Worm (Caenorhabditis elegans) whole organism, young adult: ENCODE results near the gene sqst-5.

ENCODE experiments used
- C06A6.2 ChIP-seq: fragments of 200-800 bp; sonication (Bioruptor generic); conservative IDR thresholded peaks from 2 replicates; pipeline ENCODE4 v1.3.6; 2022; ENCODE audit warnings: missing genetic modification characterization, missing compliant biosample characterization
- D2030.7 ChIP-seq: fragments of 200-800 bp; sonication (Bioruptor generic); IDR thresholded peaks from 2 replicates; pipeline ENCODE4 v1.3.6; 2022; ENCODE audit warnings: missing genetic modification reagents, missing genetic modification characterization, missing compliant biosample characterization
- F10E7.11 ChIP-seq: sonication (generic microtip); optimal IDR thresholded peaks from 2 replicates; lab custom pipeline; 2017; ENCODE audit warnings: mild to moderate bottlenecking, missing genetic modification characterization, moderate library complexity, missing compliant biosample characterization
- F52B5.7 ChIP-seq: sonication (generic microtip); optimal IDR thresholded peaks from 2 replicates; lab custom pipeline; 2016; ENCODE audit warnings: mild to moderate bottlenecking, missing genetic modification characterization, missing compliant biosample characterization
- F55B11.4 ChIP-seq: sonication (generic microtip); optimal IDR thresholded peaks from 2 replicates; lab custom pipeline; 2016; ENCODE audit warnings: missing compliant biosample characterization, missing genetic modification characterization, borderline replicate concordance; ENCODE audit not compliant: insufficient read depth
- F57A8.1 ChIP-seq: fragments of 200-800 bp; sonication (Bioruptor generic); optimal IDR thresholded peaks from 2 replicates; lab custom pipeline; 2018; ENCODE audit warnings: mild to moderate bottlenecking, missing genetic modification characterization, moderate library complexity, missing compliant biosample characterization
- K11D2.4 ChIP-seq: fragments of 200-800 bp; sonication (Bioruptor generic); IDR thresholded peaks from 2 replicates; pipeline ENCODE4 v1.3.6; 2022; ENCODE audit warnings: missing genetic modification reagents, missing genetic modification characterization, missing compliant biosample characterization
- Y53F4B.3 ChIP-seq: fragments of 200-800 bp; sonication (Bioruptor generic); IDR thresholded peaks from 2 replicates; pipeline ENCODE4 v1.3.6; 2022; ENCODE audit warnings: missing genetic modification reagents, missing genetic modification characterization, missing compliant biosample characterization
- ZK185.1 ChIP-seq: sonication (generic microtip); optimal IDR thresholded peaks from 2 replicates; lab custom pipeline; 2016; ENCODE audit warnings: mild to moderate bottlenecking, missing genetic modification characterization, missing compliant biosample characterization; ENCODE audit not compliant: poor library complexity, severe bottlenecking
- akir-1 ChIP-seq: fragments of 200-800 bp; sonication (Bioruptor generic); optimal IDR thresholded peaks from 2 replicates; lab custom pipeline; 2018; ENCODE audit warnings: mild to moderate bottlenecking, missing genetic modification characterization, moderate library complexity, missing compliant biosample characterization
- aptf-2 ChIP-seq: fragments of 200-800 bp; sonication (Bioruptor generic); conservative IDR thresholded peaks from 2 replicates; pipeline ENCODE4 v1.3.6; 2022; ENCODE audit warnings: missing genetic modification reagents, missing genetic modification characterization, missing compliant biosample characterization
- aptf-3 ChIP-seq: fragments of 200-800 bp; sonication (Bioruptor generic); IDR thresholded peaks from 2 replicates; pipeline ENCODE4 v1.3.6; 2022; ENCODE audit warnings: missing genetic modification characterization, missing compliant biosample characterization
- attf-5 ChIP-seq: fragments of 200-800 bp; sonication (Bioruptor generic); optimal IDR thresholded peaks from 2 replicates; lab custom pipeline; 2018; ENCODE audit warnings: mild to moderate bottlenecking, missing genetic modification characterization, missing compliant biosample characterization
- ccch-3 ChIP-seq: fragments of 200-800 bp; sonication (Bioruptor generic); optimal IDR thresholded peaks from 2 replicates; lab custom pipeline; 2018; ENCODE audit warnings: mild to moderate bottlenecking, missing genetic modification characterization, missing compliant biosample characterization
- cebp-1 ChIP-seq, 2 experiments: fragments of 200-800 bp in 1 of 2; sonication (Bioruptor generic) in 1 of 2; sonication (generic microtip) in 1 of 2; IDR thresholded peaks in 1 of 2; optimal IDR thresholded peaks in 1 of 2; 2 replicates each; pipeline versions ENCODE4 v1.3.6 to Lab custom; 2017 to 2022; ENCODE audit warnings: missing compliant biosample characterization in 2 of 2, missing genetic modification characterization in 2 of 2, mild to moderate bottlenecking in 1 of 2, missing genetic modification reagents in 1 of 2, moderate library complexity in 1 of 2
- dox-1 ChIP-seq: fragments of 200-800 bp; sonication (Bioruptor generic); IDR thresholded peaks from 2 replicates; pipeline ENCODE4 v1.3.6; 2022; ENCODE audit warnings: missing genetic modification reagents, missing genetic modification characterization, missing compliant biosample characterization
- ets-4 ChIP-seq: fragments of 200-800 bp; sonication (Bioruptor generic); optimal IDR thresholded peaks from 2 replicates; lab custom pipeline; 2018; ENCODE audit warnings: mild to moderate bottlenecking, missing genetic modification characterization, missing compliant biosample characterization
- fkh-3 ChIP-seq: sonication (generic microtip); optimal IDR thresholded peaks from 2 replicates; lab custom pipeline; 2016; ENCODE audit warnings: mild to moderate bottlenecking, missing genetic modification characterization, missing compliant biosample characterization
- him-1 ChIP-seq: sonication (generic microtip); optimal IDR thresholded peaks from 2 replicates; lab custom pipeline; 2016; ENCODE audit warnings: missing genotype, missing genetic modification reagents, missing genetic modification characterization, missing compliant biosample characterization
- hlh-12 ChIP-seq: sonication (generic microtip); optimal IDR thresholded peaks from 2 replicates; lab custom pipeline; 2016; ENCODE audit warnings: missing genetic modification characterization, missing compliant biosample characterization
- hmg-1.2 ChIP-seq: fragments of 200-800 bp; sonication (Bioruptor generic); IDR thresholded peaks from 2 replicates; pipeline ENCODE4 v1.3.6; 2022; ENCODE audit warnings: missing genetic modification reagents, missing genetic modification characterization, missing compliant biosample characterization
- hrde-1 ChIP-seq: sonication (generic microtip); optimal IDR thresholded peaks from 2 replicates; lab custom pipeline; 2016; ENCODE audit warnings: missing genetic modification characterization, mild to moderate bottlenecking, missing compliant biosample characterization, moderate library complexity, missing genotype, missing genetic modification reagents, borderline replicate concordance
- let-607 ChIP-seq, 2 experiments: fragments of 200-800 bp in 1 of 2; sonication (Bioruptor generic) in 1 of 2; sonication (generic microtip) in 1 of 2; optimal IDR thresholded peaks; 2 replicates each; lab custom pipeline; 2016 to 2018; ENCODE audit warnings: mild to moderate bottlenecking in 2 of 2, missing compliant biosample characterization in 2 of 2, missing genetic modification characterization in 2 of 2, moderate library complexity in 2 of 2, missing genotype in 1 of 2
- lin-35 ChIP-seq, 3 experiments: fragments of 150-350 bp in 2 of 3; sonication (generic microtip) in 1 of 3; optimal IDR thresholded peaks; 2 replicates each; lab custom pipeline; 2014 to 2018; ENCODE audit warnings: missing biosample characterization in 3 of 3, missing genetic modification characterization in 3 of 3, missing genetic modification reagents in 3 of 3
- lsl-1 ChIP-seq: fragments of 200-800 bp; sonication (Bioruptor generic); optimal IDR thresholded peaks from 2 replicates; lab custom pipeline; 2018; ENCODE audit warnings: mild to moderate bottlenecking, missing genetic modification characterization, moderate library complexity, missing compliant biosample characterization
- mcd-1 ChIP-seq: fragments of 200-800 bp; sonication (Bioruptor generic); IDR thresholded peaks from 2 replicates; pipeline ENCODE4 v1.3.6; 2022; ENCODE audit warnings: missing genetic modification reagents, missing genetic modification characterization, missing compliant biosample characterization
- nhr-27 ChIP-seq: fragments of 200-800 bp; sonication (Bioruptor generic); optimal IDR thresholded peaks from 2 replicates; lab custom pipeline; 2018; ENCODE audit warnings: mild to moderate bottlenecking, missing genetic modification characterization, moderate library complexity, missing compliant biosample characterization
- nhr-80 ChIP-seq: sonication (generic microtip); optimal IDR thresholded peaks from 2 replicates; lab custom pipeline; 2016; ENCODE audit warnings: missing genetic modification characterization, missing compliant biosample characterization
- somi-1 ChIP-seq: fragments of 200-800 bp; sonication (Bioruptor generic); optimal IDR thresholded peaks from 2 replicates; lab custom pipeline; 2018; ENCODE audit warnings: mild to moderate bottlenecking, missing genetic modification characterization, missing compliant biosample characterization
- sptf-2 ChIP-seq: fragments of 200-800 bp; sonication (Bioruptor generic); optimal IDR thresholded peaks from 2 replicates; lab custom pipeline; 2018; ENCODE audit warnings: mild to moderate bottlenecking, missing genetic modification characterization, missing compliant biosample characterization
- tlf-1 ChIP-seq: fragments of 200-800 bp; sonication (Bioruptor generic); optimal IDR thresholded peaks from 2 replicates; lab custom pipeline; 2018; ENCODE audit warnings: mild to moderate bottlenecking, missing genetic modification characterization, missing compliant biosample characterization
- unc-62 ChIP-seq: fragments of 150-350 bp; optimal IDR thresholded peaks from 2 replicates; lab custom pipeline; 2014; ENCODE audit warnings: missing biosample characterization, missing genetic modification reagents, missing genetic modification characterization
- ztf-22 ChIP-seq: fragments of 200-800 bp; sonication (Bioruptor generic); optimal IDR thresholded peaks from 2 replicates; lab custom pipeline; 2018; ENCODE audit warnings: mild to moderate bottlenecking, missing genetic modification characterization, moderate library complexity, missing compliant biosample characterization
- ztf-6 ChIP-seq: fragments of 200-800 bp; sonication (Bioruptor generic); IDR thresholded peaks from 2 replicates; pipeline ENCODE4 v1.3.6; 2022; ENCODE audit warnings: missing genetic modification reagents, missing genetic modification characterization, missing compliant biosample characterization

Gene sqst-5

DNA sequence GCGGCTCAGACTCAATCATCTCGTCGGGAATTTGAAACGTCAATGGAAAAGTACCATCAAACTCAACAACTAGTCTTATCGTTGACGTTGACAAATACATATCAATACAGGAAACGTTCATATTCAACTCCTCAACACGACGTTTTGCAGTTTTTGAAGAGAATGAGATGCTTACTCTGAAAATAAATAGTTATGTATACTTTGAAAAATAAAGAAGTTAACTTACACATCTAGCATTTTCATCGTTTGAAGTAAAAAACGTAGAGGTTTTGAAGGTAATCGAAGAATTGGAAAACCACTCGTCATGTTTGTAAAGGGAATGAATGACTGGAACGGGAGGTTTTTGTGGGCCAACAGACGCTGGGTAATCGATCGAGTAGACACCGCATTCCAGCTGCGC is 6.5 kb downstream of the sqst-5 start, which contains the start of gene fbxb-81:
Gene fbxb-81 (minus strand): TSS at position 314 of the 400 bp plus-strand sequence.
- TF ChIP-seq dox-1 (no peak), F57A8.1 (GFP tag; lab: Kevin White, UChicago) (no peak), ztf-22 (no peak), ccch-3 (GFP tag; lab: Kevin White, UChicago) (no peak), tlf-1 (GFP tag; lab: Kevin White, UChicago) (no peak), nhr-27 (tag; lab: Kevin White, UChicago) (no peak), Y53F4B.3 (no peak), him-1 (tag; lab: Kevin White, UChicago) (no peak), F52B5.7 (tag; lab: Kevin White, UChicago) (no peak), akir-1 (no peak)

DNA sequence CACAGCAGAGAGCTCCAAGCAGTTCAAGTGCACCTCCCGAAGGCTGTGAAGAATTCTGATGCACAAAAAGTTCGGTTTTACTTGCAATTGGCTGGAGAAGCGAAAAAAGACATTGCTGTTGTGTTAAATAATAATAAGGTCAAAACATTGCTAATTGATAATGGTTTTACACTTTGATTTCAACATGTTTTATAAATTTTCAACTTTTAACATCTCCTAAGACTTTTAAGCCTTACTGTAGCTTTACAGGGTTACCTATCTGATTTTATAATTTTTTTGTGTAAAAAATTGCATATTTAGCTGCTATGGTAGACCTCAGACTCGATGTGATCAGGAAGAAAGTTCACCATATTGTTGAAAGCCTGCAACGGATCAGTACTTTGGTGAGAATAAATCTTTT is 13.2 kb downstream of the sqst-5 start, which contains the start of gene pals-25:
Gene pals-25 (plus strand): TSS at position 301 of the 400 bp plus-strand sequence.
- TF ChIP-seq let-607 (tag; optimal IDR thresholded peaks at IDR 0.05; lab: Kevin White, UChicago): no peak
- no peak for TF ChIP-seq hlh-12 (tag; lab: Kevin White, UChicago)
- no peak for TF ChIP-seq sptf-2 (GFP tag; lab: Kevin White, UChicago)
- no peak for TF ChIP-seq ztf-6
- TF ChIP-seq somi-1 (GFP tag; lab: Kevin White, UChicago): no peak
- no peak for TF ChIP-seq D2030.7 (GFP tag; lab: Robert Waterston, UW)
- no peak for TF ChIP-seq lsl-1 (GFP tag; lab: Kevin White, UChicago)
- no peak for TF ChIP-seq aptf-3
- no peak for TF ChIP-seq ZK185.1 (tag; lab: Kevin White, UChicago)
- TF ChIP-seq fkh-3: no peak
- no peak for TF ChIP-seq aptf-2 (GFP tag; lab: Robert Waterston, UW)
- TF ChIP-seq unc-62 (GFP tag; lab: Kevin White, UChicago): no peak
- no peak for TF ChIP-seq cebp-1 (GFP tag; IDR thresholded peaks at IDR 0.05; lab: Robert Waterston, UW)
- no peak for TF ChIP-seq cebp-1 (tag; optimal IDR thresholded peaks at IDR 0.05; lab: Kevin White, UChicago)

DNA sequence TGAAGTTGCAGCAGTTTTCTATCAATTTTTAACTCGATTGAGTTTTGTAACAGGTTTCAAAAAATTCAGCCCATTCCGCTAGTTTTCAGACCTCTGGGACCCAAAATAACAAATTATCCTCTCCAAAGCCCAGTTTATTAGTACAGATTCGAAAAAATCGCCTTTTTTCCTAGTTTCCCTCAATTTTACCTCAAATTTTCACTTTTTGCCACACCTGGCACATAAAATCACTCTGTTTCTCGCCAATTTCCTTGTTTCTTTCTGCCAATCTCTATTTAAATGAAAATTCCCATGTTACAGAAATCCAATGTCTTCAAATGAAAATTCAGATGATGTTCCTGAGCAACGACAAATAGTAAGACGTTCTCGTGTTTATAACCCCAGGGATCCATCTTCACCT is 15.3 kb downstream of the sqst-5 start, which contains the start of gene pals-22:
Gene pals-22 (plus strand): TSS at position 301 of the 400 bp plus-strand sequence.
- TF ChIP-seq K11D2.4 (GFP tag; lab: Robert Waterston, UW): no peak
- TF ChIP-seq hrde-1 (tag; lab: Kevin White, UChicago): no peak
- no peak for TF ChIP-seq ztf-6
- TF ChIP-seq F10E7.11 (tag; lab: Kevin White, UChicago): no peak
- TF ChIP-seq let-607 (tag; optimal IDR thresholded peaks at IDR 0.05; lab: Kevin White, UChicago): no peak
- TF ChIP-seq F55B11.4: no peak
- no peak for TF ChIP-seq ets-4

DNA sequence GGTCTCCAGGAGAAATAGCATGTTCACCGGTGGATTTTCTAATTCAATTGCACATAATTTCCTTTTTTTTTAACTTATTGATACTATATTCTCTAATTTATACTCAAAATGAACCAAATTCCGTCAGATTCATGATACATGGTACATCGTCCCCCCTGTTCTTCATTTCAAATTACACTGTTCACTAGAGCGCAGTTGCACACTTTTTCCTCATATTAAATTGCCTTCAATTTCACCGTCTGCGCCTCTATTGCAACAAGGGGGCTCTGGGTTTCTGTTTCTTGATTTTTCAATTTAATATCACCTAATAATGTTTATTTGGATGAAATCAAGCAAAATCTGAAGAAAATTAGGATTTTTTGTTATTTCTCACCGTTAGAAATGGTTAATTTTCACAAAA is 15.8 kb downstream of the sqst-5 start:
- TF ChIP-seq C06A6.2 (GFP tag; lab: Robert Waterston, UW) (no peak), hmg-1.2 (GFP tag; lab: Robert Waterston, UW) (peak; percentile 62; the same call in 1 of the 2 replicates), attf-5 (GFP tag; lab: Kevin White, UChicago) (peak; percentile 54), ztf-22 (no peak), nhr-80 (tag; lab: Kevin White, UChicago) (peak; percentile 7), lin-35 (GFP tag; optimal IDR thresholded peaks at IDR 0.05; lab: Kevin White, UChicago) (peak in 1 of 3 experiments; percentile 28), mcd-1 (GFP tag; lab: Robert Waterston, UW) (peak; percentile 81)
